Worm (Caenorhabditis elegans): ENCODE data around the gene dct-8.

dct-8 gene

DNA sequence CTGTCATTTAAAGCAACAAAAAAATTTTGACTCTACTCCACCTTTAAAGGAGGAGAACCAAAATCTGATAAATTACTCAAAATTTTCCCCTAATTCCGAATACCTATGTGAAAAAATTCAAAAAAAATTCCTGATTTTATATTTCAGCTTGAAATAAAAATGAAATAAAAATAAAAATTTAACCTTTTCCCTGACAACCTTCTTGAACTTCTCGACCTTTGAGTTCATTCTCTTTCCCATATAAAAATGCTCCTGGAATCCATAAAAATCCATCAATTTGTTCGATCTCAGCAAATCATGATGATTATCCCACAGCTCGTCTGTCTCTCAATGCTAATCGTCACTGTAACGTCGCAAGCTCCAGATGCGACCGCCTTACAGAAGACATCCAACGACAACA is 8.1 kb downstream of the dct-8 start, which contains the start of gene F56D6.6:
F56D6.6 (plus strand) TSS at position 301 of the 400 bp plus-strand sequence.
- no peak for TF ChIP-seq dmd-4 (tag; optimal IDR thresholded peaks at IDR 0.05; ENCODE audit: borderline replicate concordance)

DNA sequence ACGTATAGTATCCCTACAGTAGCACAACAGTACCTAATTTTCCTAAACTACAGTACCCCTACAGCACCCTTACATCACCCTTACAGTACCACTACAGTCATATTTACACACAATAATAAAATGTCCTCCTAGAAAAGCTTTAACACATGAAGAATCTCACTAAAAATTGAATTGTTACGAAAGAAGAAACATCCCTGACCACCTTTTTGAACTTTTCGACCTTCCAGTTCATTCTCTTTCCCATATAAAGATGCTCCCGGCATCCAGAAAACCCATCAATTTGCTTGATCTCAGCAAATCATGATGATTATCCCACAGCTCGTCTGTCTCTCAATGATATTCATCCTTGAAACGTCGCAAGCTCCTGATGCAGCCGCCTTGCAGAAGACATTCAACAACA is 9.8 kb downstream of the dct-8 start, which contains the start of gene F56D6.21:
F56D6.21 (plus strand) TSS at position 301 of the 400 bp plus-strand sequence.
- TF ChIP-seq sox-2 (GFP tag; IDR thresholded peaks at IDR 0.05) (no peak), mec-3 (tag; optimal IDR thresholded peaks at IDR 0.05; ENCODE audit: borderline replicate concordance) (no peak), ref-2 (tag; optimal IDR thresholded peaks at IDR 0.05) (no peak), ttx-3 (tag; optimal IDR thresholded peaks at IDR 0.05) (no peak), rnt-1 (tag; optimal IDR thresholded peaks at IDR 0.05) (no peak), dmd-4 (tag; optimal IDR thresholded peaks at IDR 0.05; ENCODE audit: borderline replicate concordance) (no peak), pha-2 (tag; optimal IDR thresholded peaks at IDR 0.05) (no peak), ets-4 (tag; optimal IDR thresholded peaks at IDR 0.05) (no peak), ahr-1 (tag; optimal IDR thresholded peaks at IDR 0.05) (no peak)

DNA sequence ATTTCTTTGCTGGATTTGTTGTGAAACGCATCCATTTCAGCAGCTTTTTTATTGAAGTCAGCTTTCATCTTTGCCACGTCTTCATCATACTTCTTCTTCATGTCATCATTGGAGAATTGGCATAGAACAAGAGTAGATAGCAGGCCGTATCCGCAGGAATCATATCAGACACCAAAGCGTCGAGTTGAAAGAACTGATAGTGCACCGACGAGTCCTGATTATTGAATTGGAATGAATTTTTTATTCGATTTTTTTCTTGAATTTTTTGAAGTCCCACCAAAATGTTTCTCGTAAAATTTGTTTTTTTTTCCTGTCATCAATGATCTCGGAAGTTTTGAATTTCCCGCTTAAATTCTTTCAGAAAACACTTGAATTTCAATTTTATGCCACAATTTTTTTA is 11.5 kb downstream of the dct-8 start, which contains the start of gene F56D6.11:
F56D6.11 (minus strand) TSS at position 101 of the 400 bp plus-strand sequence.
- TF ChIP-seq C38D4.7 (GFP tag; optimal IDR thresholded peaks at IDR 0.05) (no peak), ceh-18 (tag; optimal IDR thresholded peaks at IDR 0.05) (no peak), tbx-7 (tag; optimal IDR thresholded peaks at IDR 0.05) (no peak), hlh-30 (tag; optimal IDR thresholded peaks at IDR 0.05; ENCODE audit: insufficient read depth) (no peak), sdc-2 (tag; optimal IDR thresholded peaks at IDR 0.05) (no peak), syd-9 (tag; optimal IDR thresholded peaks at IDR 0.05) (no peak), ceh-45 (GFP tag; IDR thresholded peaks at IDR 0.05) (no peak), dmd-4 (tag; optimal IDR thresholded peaks at IDR 0.05; ENCODE audit: borderline replicate concordance) (no peak), nfya-1 (tag; optimal IDR thresholded peaks at IDR 0.05) (no peak), npax-4 (tag; optimal IDR thresholded peaks at IDR 0.05) (no peak), madf-2 (tag; optimal IDR thresholded peaks at IDR 0.05) (no peak)

ce11 chrIV:3907506-3908188 is 12.8 kb downstream of the dct-8 start, which contains the start of the genes F56D6.22 and F56D6.12:
Gene F56D6.22 (minus strand): TSS chrIV:3907606.
Gene F56D6.12 (plus strand): TSS chrIV:3908138.
- no peak for TF ChIP-seq hlh-30 (tag; optimal IDR thresholded peaks at IDR 0.05; ENCODE audit: insufficient read depth)
- TF ChIP-seq pros-1 (tag; optimal IDR thresholded peaks at IDR 0.05): no peak
- TF ChIP-seq K09A11.1 (tag; optimal IDR thresholded peaks at IDR 0.05; ENCODE audit: insufficient read depth): no peak
- no peak for TF ChIP-seq ceh-34 (tag; optimal IDR thresholded peaks at IDR 0.05)
- TF ChIP-seq ttx-3 (tag; optimal IDR thresholded peaks at IDR 0.05): no peak
- TF ChIP-seq pag-3 (tag; optimal IDR thresholded peaks at IDR 0.05; ENCODE audit: borderline replicate concordance): no peak
- TF ChIP-seq ceh-6 (GFP tag; optimal IDR thresholded peaks at IDR 0.05): no peak

DNA sequence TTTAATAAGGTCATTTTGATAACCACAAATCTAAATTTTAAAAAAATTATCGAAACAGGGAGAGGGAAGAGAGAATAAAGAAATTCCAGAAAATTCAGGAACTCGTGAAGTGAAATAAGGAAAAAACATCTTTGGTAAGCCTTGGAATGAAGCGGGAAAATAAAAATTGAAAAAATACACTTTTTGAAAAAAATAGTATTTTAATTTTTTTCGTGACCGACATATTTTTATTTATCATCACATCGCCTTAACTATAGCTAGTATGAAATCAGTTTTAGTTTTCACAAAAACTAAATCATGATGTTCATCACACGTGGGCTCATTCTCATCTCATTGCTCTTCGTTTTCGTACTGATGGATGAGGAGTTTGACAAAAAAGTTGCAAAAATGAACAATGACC is 14.2 kb downstream of the dct-8 start, which contains the start of gene F56D6.13:
F56D6.13 (plus strand) TSS at position 301 of the 400 bp plus-strand sequence.
- TF ChIP-seq C08G9.2 (tag; optimal IDR thresholded peaks at IDR 0.05) (no peak), ceh-45 (GFP tag; IDR thresholded peaks at IDR 0.05) (no peak), C38D4.7 (GFP tag; optimal IDR thresholded peaks at IDR 0.05) (no peak), eyg-1 (tag; optimal IDR thresholded peaks at IDR 0.05) (no peak), che-1 (tag; optimal IDR thresholded peaks at IDR 0.05) (no peak), dmd-4 (tag; optimal IDR thresholded peaks at IDR 0.05; ENCODE audit: borderline replicate concordance) (no peak), fkh-10 (GFP tag; optimal IDR thresholded peaks at IDR 0.05) (no peak), odd-2 (tag; optimal IDR thresholded peaks at IDR 0.05) (no peak), nhr-232 (tag; optimal IDR thresholded peaks at IDR 0.05) (no peak), F13H6.1 (tag; optimal IDR thresholded peaks at IDR 0.05) (no peak), pha-2 (tag; optimal IDR thresholded peaks at IDR 0.05) (no peak), ets-4 (tag; optimal IDR thresholded peaks at IDR 0.05) (no peak)
